Fruit fly (Drosophila melanogaster): Measurements from ENCODE around the gene DNAlig4.

- TF ChIP-seq foxo (GFP tag; optimal IDR thresholded peaks at IDR 0.05) (no peak), usp (GFP tag; optimal IDR thresholded peaks at IDR 0.05) (no peak), N (GFP tag; optimal IDR thresholded peaks at IDR 0.05) (no peak), pan (optimal IDR thresholded peaks at IDR 0.05) (no peak)
Observed at dm6 chrX:13629414-13629813, 38.2 kb downstream of the DNAlig4 start.
